Worm (Caenorhabditis elegans) whole organism, L1 larva: Measurements from ENCODE around the gene mca-1.

Source experiments
- ama-1 ChIP-seq: fragments of 150-350 bp; optimal IDR thresholded peaks from 2 replicates; lab custom pipeline; 2014
- unc-62 ChIP-seq: fragments of 150-350 bp; optimal IDR thresholded peaks from 2 replicates; lab custom pipeline; 2014; ENCODE audit warnings: missing biosample characterization, missing genetic modification reagents, missing genetic modification characterization

DNA sequence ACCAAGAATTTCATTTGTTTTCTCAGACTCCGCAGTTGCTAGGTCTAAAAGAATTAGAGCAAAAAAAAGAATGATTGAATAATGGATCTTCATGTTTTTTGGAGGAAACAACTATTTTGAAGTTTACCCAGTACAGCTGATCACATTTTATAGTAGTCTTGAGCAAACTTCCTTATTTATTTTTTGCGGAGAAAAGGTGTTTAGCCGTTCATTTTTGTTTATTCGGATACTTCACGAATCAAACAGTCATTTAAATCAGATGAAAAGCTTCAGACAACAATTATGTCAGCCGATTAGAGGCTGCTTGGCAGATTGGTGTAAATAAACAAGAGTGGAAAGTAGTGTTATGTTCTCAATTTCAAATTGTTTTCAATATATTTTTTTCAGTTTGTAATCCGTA lies 10.5 kb downstream of the mca-1 start, which contains the start of gene W09C2.8:
- no peak for TF ChIP-seq unc-62 (GFP tag; lab: Kevin White, UChicago)
- TF ChIP-seq ama-1 (lab: Kevin White, UChicago): no peak
